Fruit fly (Drosophila melanogaster): ENCODE measurements around the gene frac.

frac gene

DNA sequence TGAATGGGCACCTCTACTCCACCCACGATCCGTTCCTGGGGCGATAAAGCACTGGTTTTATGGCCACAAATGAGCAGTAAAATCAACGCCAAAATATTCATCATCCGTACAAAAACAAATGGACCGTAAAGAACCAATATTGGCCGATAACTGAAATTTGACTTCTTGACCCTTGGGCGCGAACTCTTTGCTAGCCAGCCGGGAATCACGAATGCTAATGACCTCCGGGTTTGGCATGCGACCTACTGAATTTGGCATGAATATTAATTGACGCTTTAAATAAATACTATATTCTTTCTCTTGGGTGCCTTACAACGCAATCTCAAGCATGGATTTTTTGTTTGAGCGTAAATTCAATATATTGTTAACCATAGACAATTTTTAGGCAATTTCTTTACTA, 22.7 kb upstream of the frac start, which contains the start of gene CG16998:
CG16998 (minus strand) TSS at position 101 of the 400 bp plus-strand sequence.
- TF ChIP-seq Rel (GFP tag; optimal IDR thresholded peaks at IDR 0.05) (no peak), Rel (tag; optimal IDR thresholded peaks at IDR 0.05) (no peak), ey (GFP tag; optimal IDR thresholded peaks at IDR 0.05) (no peak), dmrt93B (GFP tag; optimal IDR thresholded peaks at IDR 0.05) (no peak), jim (GFP tag; optimal IDR thresholded peaks at IDR 0.05) (no peak), OdsH (GFP tag; optimal IDR thresholded peaks at IDR 0.05) (no peak), fru (GFP tag; optimal IDR thresholded peaks at IDR 0.05) (no peak), Jra (GFP tag; optimal IDR thresholded peaks at IDR 0.05) (no peak), rgr (GFP tag; optimal IDR thresholded peaks at IDR 0.05) (no peak), lola (GFP tag; optimal IDR thresholded peaks at IDR 0.05) (no peak), Myc (optimal IDR thresholded peaks at IDR 0.05) (no peak), sage (GFP tag; optimal IDR thresholded peaks at IDR 0.05) (no peak)

DNA sequence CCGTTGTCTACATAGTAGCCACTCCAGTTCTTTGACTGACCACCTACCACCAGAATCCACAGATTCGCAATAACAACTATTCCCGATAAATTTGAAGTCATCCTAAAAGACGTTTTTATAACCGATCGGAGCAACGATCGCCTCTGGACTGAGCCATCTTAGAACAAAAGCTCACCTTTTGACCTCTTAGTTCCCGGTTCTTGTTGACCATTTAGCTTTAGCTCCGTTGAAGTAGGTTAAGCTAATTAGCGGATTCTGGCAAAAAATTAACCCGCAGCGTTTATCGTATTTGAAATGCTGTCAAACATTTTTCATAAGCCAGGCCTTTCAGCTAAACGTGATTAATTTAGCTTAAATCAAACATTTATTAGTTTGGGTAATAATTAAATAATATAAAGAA, 21.3 kb upstream of the frac start, which contains the start of gene CG32374:
CG32374 (minus strand) TSS at position 101 of the 400 bp plus-strand sequence.
- TF ChIP-seq br (GFP tag; optimal IDR thresholded peaks at IDR 0.05) (no peak), Vsx2 (GFP tag; optimal IDR thresholded peaks at IDR 0.05; ENCODE audit: partially characterized antibody) (no peak), Myc (optimal IDR thresholded peaks at IDR 0.05) (no peak), h (GFP tag; optimal IDR thresholded peaks at IDR 0.05) (no peak), pan (optimal IDR thresholded peaks at IDR 0.05) (no peak), Dfd (GFP tag; optimal IDR thresholded peaks at IDR 0.05) (no peak), Rel (GFP tag; optimal IDR thresholded peaks at IDR 0.05) (no peak), Rel (tag; optimal IDR thresholded peaks at IDR 0.05) (no peak), CrebA (GFP tag; optimal IDR thresholded peaks at IDR 0.05; ENCODE audit: borderline replicate concordance) (no peak), tai (GFP tag; optimal IDR thresholded peaks at IDR 0.05) (no peak), N (GFP tag; optimal IDR thresholded peaks at IDR 0.05) (no peak), usp (GFP tag; optimal IDR thresholded peaks at IDR 0.05) (no peak), Dif (GFP tag; optimal IDR thresholded peaks at IDR 0.05; ENCODE audit: partially characterized antibody) (no peak)

- TF ChIP-seq jim (GFP tag; optimal IDR thresholded peaks at IDR 0.05) (no peak), sv (GFP tag; optimal IDR thresholded peaks at IDR 0.05) (no peak)
Observed at dm6 chr3L:7542357-7542756, 20.1 kb upstream of the frac start, which contains the start of gene CG32376. CG32376 (minus strand) TSS chr3L:7542457.

dm6 chr3L:7544639-7545183, 17.7 kb upstream of the frac start:
- no peak for TF ChIP-seq sage (GFP tag; optimal IDR thresholded peaks at IDR 0.05)
- no peak for TF ChIP-seq GATAd (GFP tag; optimal IDR thresholded peaks at IDR 0.05)
- TF ChIP-seq Jra (GFP tag; optimal IDR thresholded peaks at IDR 0.05): no peak
- TF ChIP-seq Mio (GFP tag; optimal IDR thresholded peaks at IDR 0.05): no peak
- TF ChIP-seq rgr (GFP tag; optimal IDR thresholded peaks at IDR 0.05): no peak
- TF ChIP-seq N (GFP tag; optimal IDR thresholded peaks at IDR 0.05): no peak
- no peak for TF ChIP-seq Vsx2 (GFP tag; optimal IDR thresholded peaks at IDR 0.05; ENCODE audit: partially characterized antibody)
- no peak for TF ChIP-seq Myc (optimal IDR thresholded peaks at IDR 0.05)
- TF ChIP-seq CG9705 (GFP tag; optimal IDR thresholded peaks at IDR 0.05): no peak
- no peak for TF ChIP-seq fru (GFP tag; optimal IDR thresholded peaks at IDR 0.05)
- no peak for TF ChIP-seq woc (GFP tag; optimal IDR thresholded peaks at IDR 0.05)
- TF ChIP-seq Dfd (GFP tag; optimal IDR thresholded peaks at IDR 0.05): no peak
- no peak for TF ChIP-seq Rel (GFP tag; optimal IDR thresholded peaks at IDR 0.05)
- TF ChIP-seq Rel (tag; optimal IDR thresholded peaks at IDR 0.05): no peak
- no peak for TF ChIP-seq br (GFP tag; optimal IDR thresholded peaks at IDR 0.05)
- no peak for TF ChIP-seq usp (GFP tag; optimal IDR thresholded peaks at IDR 0.05)
- TF ChIP-seq dl (GFP tag; optimal IDR thresholded peaks at IDR 0.05; ENCODE audit: insufficient read depth in 1 of 2, partially characterized antibody in 2 of 2): no peak
- no peak for TF ChIP-seq dsf (GFP tag; optimal IDR thresholded peaks at IDR 0.05; ENCODE audit: borderline replicate concordance)

dm6 chr3L:7545562-7545961, 16.8 kb upstream of the frac start:
- TF ChIP-seq ey (GFP tag; optimal IDR thresholded peaks at IDR 0.05) (no peak), Dif (GFP tag; optimal IDR thresholded peaks at IDR 0.05; ENCODE audit: partially characterized antibody) (no peak), Myc (optimal IDR thresholded peaks at IDR 0.05) (no peak), tai (GFP tag; optimal IDR thresholded peaks at IDR 0.05) (no peak), dl (GFP tag; optimal IDR thresholded peaks at IDR 0.05; ENCODE audit: insufficient read depth in 1 of 2, partially characterized antibody in 2 of 2) (no peak), Hr78 (GFP tag; optimal IDR thresholded peaks at IDR 0.05) (no peak), lola (GFP tag; optimal IDR thresholded peaks at IDR 0.05) (no peak), Sp1 (GFP tag; optimal IDR thresholded peaks at IDR 0.05) (no peak), h (GFP tag; optimal IDR thresholded peaks at IDR 0.05) (no peak), Jra (GFP tag; optimal IDR thresholded peaks at IDR 0.05) (no peak), Hnf4 (GFP tag; optimal IDR thresholded peaks at IDR 0.05) (no peak), OdsH (GFP tag; optimal IDR thresholded peaks at IDR 0.05) (no peak), GATAd (GFP tag; optimal IDR thresholded peaks at IDR 0.05) (no peak), rgr (GFP tag; optimal IDR thresholded peaks at IDR 0.05) (no peak)
